Fruit fly (Drosophila melanogaster) whole organism, wandering third instar larva: ENCODE measurements around the gene CG33287.

Source experiments
- CG9705 ChIP-seq: fragments of 200-800 bp; sonication (Bioruptor generic); optimal IDR thresholded peaks from 2 replicates; lab custom pipeline; 2018; ENCODE audit warnings: missing biosample characterization, mild to moderate bottlenecking, missing genetic modification characterization
- Dif ChIP-seq: fragments of 200-275, 200-300 bp; sonication (Bioruptor generic); optimal IDR thresholded peaks from 2 replicates; lab custom pipeline; 2018; ENCODE audit warnings: missing biosample characterization, missing genetic modification characterization; ENCODE audit not compliant: partially characterized antibody
- Hr78 ChIP-seq: fragments of >200 bp; optimal IDR thresholded peaks from 2 replicates; lab custom pipeline; 2017; ENCODE audit warnings: missing biosample characterization, missing genetic modification characterization
- Jra ChIP-seq: sonication (Bioruptor generic); optimal IDR thresholded peaks from 2 replicates; lab custom pipeline; 2016; ENCODE audit warnings: missing biosample characterization, missing genetic modification characterization
- Vsx2 ChIP-seq: fragments of 200-300, 225-300 bp; sonication (Bioruptor generic); optimal IDR thresholded peaks from 2 replicates; lab custom pipeline; 2018; ENCODE audit warnings: missing biosample characterization, missing genetic modification characterization; ENCODE audit not compliant: partially characterized antibody
- dmrt93B ChIP-seq: fragments of 200-800 bp; sonication (Bioruptor generic); optimal IDR thresholded peaks from 2 replicates; lab custom pipeline; 2018; ENCODE audit warnings: missing biosample characterization, mild to moderate bottlenecking, missing genetic modification characterization
- ey ChIP-seq: fragments of 200-800 bp; sonication (Bioruptor generic); optimal IDR thresholded peaks from 2 replicates; lab custom pipeline; 2016; ENCODE audit warnings: missing biosample characterization, missing genetic modification characterization
- foxo ChIP-seq, 2 experiments: fragments of 200-800 bp; sonication (Bioruptor generic); optimal IDR thresholded peaks; 2 replicates in 1 of 2; 3 replicates in 1 of 2; lab custom pipeline; 2016 to 2017; ENCODE audit warnings: missing biosample characterization in 2 of 2, missing genetic modification characterization in 2 of 2
- fru ChIP-seq: fragments of 200-800 bp; sonication (Bioruptor generic); optimal IDR thresholded peaks from 3 replicates; lab custom pipeline; 2016; ENCODE audit warnings: missing biosample characterization, mild to moderate bottlenecking, missing genetic modification characterization
- h ChIP-seq: fragments of 200-800 bp; sonication (Bioruptor generic); optimal IDR thresholded peaks from 3 replicates; lab custom pipeline; 2016; ENCODE audit warnings: missing biosample characterization, mild to moderate bottlenecking, missing genetic modification characterization

DNA sequence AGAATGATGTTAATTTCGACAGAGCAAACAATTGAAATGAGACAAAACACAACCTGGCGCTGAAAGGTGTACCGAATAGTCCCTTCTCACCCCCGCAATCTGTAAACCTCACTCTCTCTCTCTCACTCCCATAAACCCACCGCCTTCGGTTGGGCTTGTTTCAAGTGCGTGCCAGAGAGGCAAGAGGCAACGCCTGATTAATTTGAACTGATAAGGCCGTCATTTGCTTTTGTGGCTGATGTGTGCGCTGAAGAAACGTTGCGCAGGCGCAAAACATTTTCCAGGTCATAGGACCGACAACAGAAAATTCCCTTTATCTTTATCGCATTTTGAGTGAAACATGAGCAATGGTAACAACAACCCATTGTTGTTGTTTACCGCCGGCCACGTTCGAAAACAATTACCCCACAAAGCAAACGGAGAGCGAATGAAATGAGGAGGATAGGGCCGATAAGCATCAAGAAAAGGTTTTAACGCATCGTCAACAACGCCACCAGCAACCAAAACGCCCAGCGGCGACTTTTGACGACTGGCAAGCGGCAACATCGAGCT is 48.1 kb downstream of the CG33287 start:
- no peak for TF ChIP-seq h
- no peak for TF ChIP-seq foxo (GFP tag; optimal IDR thresholded peaks at IDR 0.05; lab: Kevin White, UChicago)
- TF ChIP-seq Vsx2 = no peak
- TF ChIP-seq CG9705 = no peak
- no peak for TF ChIP-seq Hr78 (GFP tag; lab: Kevin White, UChicago)
- TF ChIP-seq ey (GFP tag; lab: Kevin White, UChicago) = no peak
- no peak for TF ChIP-seq fru (GFP tag; lab: Kevin White, UChicago)
- TF ChIP-seq dmrt93B (GFP tag; lab: Kevin White, UChicago) = no peak
- TF ChIP-seq Dif = no peak
- TF ChIP-seq Jra (GFP tag; lab: Kevin White, UChicago) = no peak
